Fruit fly (Drosophila melanogaster): Measurements from ENCODE around the gene CG31145.

dm6 chr3R:23685955-23686354, 16.5 kb upstream of the CG31145 start, which contains the start of gene SPE:
- TF ChIP-seq Myc (optimal IDR thresholded peaks at IDR 0.05) (no peak), pan (optimal IDR thresholded peaks at IDR 0.05) (no peak), h (GFP tag; optimal IDR thresholded peaks at IDR 0.05) (no peak)

Data from whole organism, wandering third instar larva.